Worm (Caenorhabditis elegans) whole organism, L4/young adult: ENCODE results near the gene dhcr-24.

Experiments used
- W03F9.2 ChIP-seq: fragments of 150-350 bp; optimal IDR thresholded peaks from 2 replicates; lab custom pipeline; 2014; ENCODE audit warnings: missing biosample characterization, missing genetic modification characterization
- dao-5 ChIP-seq: sonication (generic microtip); optimal IDR thresholded peaks from 2 replicates; lab custom pipeline; 2016; ENCODE audit warnings: missing genotype, missing genetic modification characterization, moderate library complexity, missing compliant biosample characterization
- him-1 ChIP-seq: sonication (generic microtip); optimal IDR thresholded peaks from 2 replicates; lab custom pipeline; 2016; ENCODE audit warnings: missing genotype, missing genetic modification reagents, missing genetic modification characterization, missing compliant biosample characterization

Gene dhcr-24

DNA sequence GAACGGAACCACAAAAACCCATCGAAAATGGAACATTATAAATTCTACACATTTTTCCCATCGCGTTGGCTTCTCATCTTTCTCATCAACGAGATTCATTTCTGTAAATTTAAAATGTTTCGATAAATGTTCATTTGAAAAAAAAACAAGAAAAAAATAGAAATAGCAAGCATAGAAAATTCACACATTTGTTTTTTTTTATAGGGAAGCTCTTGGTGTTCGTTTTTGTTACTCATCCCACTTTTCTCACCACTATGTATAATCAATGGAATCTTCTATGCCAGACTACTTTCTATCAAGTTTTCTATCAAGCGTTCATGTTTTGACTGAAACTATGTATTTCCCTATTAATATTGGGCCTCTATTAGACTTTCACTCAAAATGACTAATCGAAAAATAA is at the start of gene dhcr-24:
dhcr-24 (minus strand) TSS at position 101 of the 400 bp plus-strand sequence.
- TF ChIP-seq him-1 (tag; lab: Kevin White, UChicago) (no peak), W03F9.2 (tag; lab: Kevin White, UChicago) (no peak), dao-5 (tag; lab: Kevin White, UChicago) (no peak)

DNA sequence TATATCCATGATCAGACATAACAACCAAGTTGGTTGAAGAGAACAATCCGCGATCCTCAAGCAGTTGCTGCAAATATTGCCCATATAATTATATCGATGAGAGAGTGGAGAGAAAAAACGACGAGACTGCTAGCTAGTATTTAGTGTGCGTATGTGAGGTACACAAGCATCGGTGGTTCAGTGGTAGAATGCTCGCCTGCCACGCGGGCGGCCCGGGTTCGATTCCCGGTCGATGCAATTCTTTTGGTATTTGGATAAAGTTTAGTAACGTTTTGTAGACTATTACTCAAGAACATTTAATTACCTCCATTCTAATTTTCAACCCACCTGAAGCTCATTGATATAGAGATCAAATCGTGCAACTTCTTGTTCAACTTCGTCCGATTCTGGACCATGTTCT is 49.1 kb upstream of the dhcr-24 start:
- TF ChIP-seq him-1 (tag; lab: Kevin White, UChicago): peak; percentile 56
- peak; percentile 84 for TF ChIP-seq dao-5 (tag; lab: Kevin White, UChicago)
- peak; percentile 45 for TF ChIP-seq W03F9.2 (tag; lab: Kevin White, UChicago)

DNA sequence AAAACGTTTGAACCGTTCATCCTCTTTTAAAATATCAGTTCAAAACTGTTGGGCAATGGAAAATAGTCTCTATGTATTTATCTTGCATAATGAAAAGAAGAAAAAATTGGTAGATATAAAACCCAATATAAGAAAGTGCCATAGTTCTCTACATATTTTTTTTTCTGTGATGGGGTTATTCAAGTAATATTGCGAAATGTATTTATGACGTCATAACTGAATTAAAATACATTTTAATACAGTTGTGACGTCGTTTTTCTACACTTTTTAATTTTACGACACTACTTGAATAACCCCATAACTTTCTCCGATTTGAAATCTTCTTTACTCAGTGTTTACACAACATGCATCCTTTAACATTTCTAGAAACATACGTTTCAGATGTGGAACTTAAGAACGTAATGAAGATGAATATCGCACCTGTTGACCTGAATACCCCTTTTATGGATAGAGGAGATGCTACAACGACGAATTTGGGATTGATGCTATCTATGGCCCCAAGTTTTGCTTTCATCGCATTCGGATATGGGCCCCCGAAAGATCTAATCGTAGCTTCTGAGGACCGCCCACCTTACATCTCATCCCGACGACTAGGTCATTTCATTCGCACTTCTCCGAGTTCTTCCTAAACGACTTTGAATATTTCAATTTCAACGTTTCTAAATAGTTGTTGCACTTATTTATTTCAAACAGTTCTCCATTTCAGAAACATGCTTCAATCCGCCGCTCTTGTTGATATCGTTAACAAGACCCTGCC is 43.8 kb upstream of the dhcr-24 start, which contains the start of gene T03G6.1:
T03G6.1 (plus strand) TSS at position 707 of the 757 bp plus-strand sequence.
- TF ChIP-seq W03F9.2 (tag; lab: Kevin White, UChicago) (no peak), dao-5 (tag; lab: Kevin White, UChicago) (no peak), him-1 (tag; lab: Kevin White, UChicago) (no peak)

DNA sequence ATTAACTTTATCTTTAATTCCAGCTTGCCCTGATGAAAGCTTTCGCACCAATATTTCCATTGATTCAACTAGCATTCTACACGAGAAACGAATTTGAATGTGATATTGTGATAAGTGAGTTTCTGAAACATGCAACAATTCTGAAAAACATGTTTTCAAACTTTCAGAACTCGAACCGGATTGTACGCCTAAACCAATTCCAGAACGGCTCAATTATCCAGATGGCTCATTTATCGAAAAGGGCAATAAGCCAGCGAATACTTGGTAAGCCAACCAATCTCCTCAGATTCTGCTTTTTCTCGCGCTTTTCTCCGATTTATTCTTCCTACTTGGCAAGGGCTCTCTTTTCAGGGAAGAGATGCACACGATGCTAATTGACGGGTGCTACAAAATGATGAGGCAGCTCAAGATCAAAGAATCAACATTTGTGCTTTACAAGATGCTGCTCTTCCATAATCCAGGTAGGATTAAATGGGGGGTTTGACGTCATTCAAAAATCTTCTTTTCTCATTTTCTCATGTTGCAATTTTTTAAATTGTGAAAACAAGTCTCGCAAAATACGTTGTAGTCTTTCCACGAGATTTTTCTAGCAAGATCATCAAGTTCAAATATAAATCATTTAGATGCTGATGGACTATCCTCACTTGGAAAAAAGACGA is 40.5 kb upstream of the dhcr-24 start:
- TF ChIP-seq W03F9.2 (tag; lab: Kevin White, UChicago) (no peak), him-1 (tag; lab: Kevin White, UChicago) (peak; percentile 62), dao-5 (tag; lab: Kevin White, UChicago) (no peak)

DNA sequence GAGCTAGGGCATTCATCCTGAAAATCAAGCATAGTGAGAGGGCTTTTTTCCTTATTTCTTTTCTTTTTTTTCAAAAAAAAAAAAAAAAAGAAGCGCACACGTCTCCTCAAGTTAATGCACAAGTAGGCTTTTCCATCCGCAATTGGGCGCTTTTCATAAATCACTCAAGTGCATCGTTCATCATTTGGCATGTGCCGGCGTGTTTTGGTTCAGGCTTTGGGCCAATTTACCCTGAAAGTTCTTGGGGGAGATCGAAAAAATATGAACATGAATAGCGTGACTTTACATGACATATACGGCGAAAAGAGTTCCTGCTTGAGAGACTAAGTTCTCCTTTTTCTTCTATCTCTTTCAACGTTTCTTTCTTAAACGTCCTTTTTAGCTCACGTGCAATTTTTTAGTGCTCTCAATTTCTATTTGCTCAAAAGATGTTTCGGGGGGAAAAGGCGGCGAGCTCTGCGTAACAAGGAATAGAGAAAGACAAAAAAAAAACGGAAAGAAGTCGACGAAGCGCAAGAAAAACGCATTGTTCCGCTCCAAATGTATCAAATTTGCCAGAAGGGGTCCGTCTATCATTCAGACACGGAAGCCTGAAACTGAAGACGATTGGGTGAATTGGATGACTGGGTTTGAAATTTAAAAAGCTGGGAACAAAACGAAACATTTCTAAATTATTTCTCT is 37.2 kb upstream of the dhcr-24 start:
- no peak for TF ChIP-seq dao-5 (tag; lab: Kevin White, UChicago)
- TF ChIP-seq W03F9.2 (tag; lab: Kevin White, UChicago): no peak

DNA sequence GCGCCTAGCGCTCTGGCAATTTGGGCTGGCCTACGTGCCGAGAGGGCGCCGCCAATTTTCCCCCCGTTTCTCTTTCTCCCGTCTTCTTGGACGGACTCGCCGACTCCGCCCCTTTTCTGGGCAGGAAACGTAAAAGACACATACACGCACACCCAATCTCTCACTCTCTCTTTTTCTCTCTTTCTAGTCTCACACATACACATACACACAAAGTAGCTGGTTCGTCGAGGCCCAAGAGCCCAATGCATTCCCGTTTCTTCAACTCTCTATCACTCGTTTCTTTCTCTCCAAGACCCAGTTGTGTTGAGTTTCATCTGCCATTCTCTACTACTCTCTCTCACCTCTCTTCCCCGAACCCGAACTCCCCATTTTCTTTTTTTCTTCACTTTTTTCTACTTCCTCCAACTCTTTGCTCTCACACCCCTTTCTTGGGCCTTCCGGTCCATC is 34.9 kb upstream of the dhcr-24 start:
- TF ChIP-seq him-1 (tag; lab: Kevin White, UChicago) (peak; percentile 79), W03F9.2 (tag; lab: Kevin White, UChicago) (no peak)

DNA sequence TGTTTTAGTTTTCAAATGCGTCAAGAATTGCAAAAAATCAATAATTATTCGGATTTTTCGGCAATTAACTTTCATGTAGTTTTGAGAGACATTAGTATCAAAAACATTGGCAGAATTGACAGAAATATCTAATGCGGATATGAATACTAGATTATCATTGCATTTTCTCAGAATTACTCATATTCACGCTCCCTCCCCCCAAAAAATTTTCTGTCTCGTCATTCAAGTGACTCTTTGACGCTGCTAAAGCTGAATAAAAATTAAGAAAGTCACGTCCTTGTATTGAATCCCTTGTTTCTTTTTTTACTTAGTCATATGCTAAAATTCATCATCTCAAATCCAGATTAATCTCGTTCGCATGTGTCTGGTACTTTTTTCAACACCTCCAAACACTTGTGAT is 32.7 kb upstream of the dhcr-24 start:
- no peak for TF ChIP-seq him-1 (tag; lab: Kevin White, UChicago)
- TF ChIP-seq W03F9.2 (tag; lab: Kevin White, UChicago): no peak
- no peak for TF ChIP-seq dao-5 (tag; lab: Kevin White, UChicago)

DNA sequence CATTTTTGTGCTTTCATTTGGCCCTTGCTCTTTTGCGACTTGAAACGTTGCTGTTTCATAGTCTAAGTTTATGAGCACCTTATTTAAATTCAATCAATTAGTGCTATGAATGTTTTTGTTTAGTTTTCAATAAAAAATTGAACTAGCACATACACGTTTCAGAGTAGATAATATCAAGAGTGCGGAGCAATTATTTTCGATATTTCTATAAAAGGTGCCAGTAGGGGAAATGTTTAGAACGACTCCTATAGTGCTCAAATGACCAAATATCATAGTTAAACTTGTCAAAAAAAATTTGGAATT is 31.8 kb upstream of the dhcr-24 start:
- TF ChIP-seq dao-5 (tag; lab: Kevin White, UChicago) (no peak), W03F9.2 (tag; lab: Kevin White, UChicago) (no peak), him-1 (tag; lab: Kevin White, UChicago) (no peak)

DNA sequence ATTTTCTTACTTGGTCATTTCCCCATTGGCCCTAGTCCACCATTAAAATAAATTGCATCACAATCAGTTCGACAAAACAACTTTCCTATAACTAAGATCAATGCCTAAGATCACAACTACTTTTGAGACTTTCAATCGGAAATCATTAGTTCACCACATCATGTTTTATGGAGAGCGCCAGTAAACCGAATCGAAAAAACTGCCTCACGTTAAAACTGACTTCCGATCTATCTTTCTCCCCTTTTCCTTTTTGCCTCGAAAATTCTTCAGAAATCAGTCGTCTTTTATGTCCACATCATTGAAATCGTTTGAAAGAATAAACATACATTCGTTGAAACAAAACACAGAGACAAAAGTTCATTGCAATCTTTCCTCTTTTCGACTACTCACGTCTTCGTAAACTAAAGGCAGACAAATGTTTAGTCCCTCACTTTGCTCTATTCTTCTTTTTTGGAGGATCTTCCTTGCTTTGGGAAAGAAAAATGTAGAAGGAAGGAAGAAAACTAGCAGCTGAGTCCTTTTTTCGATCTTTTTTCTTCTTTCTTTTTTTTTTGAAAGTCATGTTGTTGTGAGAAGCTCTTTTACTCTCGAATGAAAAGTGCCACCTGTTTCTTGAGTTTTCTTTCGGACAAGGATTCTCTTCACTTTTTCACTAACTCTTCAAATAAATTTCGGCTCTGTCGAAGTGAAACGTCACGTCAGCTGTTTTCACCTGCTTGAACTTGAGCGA is 31.2 kb upstream of the dhcr-24 start:
- TF ChIP-seq him-1 (tag; lab: Kevin White, UChicago) (peak; percentile 36), W03F9.2 (tag; lab: Kevin White, UChicago) (no peak)

DNA sequence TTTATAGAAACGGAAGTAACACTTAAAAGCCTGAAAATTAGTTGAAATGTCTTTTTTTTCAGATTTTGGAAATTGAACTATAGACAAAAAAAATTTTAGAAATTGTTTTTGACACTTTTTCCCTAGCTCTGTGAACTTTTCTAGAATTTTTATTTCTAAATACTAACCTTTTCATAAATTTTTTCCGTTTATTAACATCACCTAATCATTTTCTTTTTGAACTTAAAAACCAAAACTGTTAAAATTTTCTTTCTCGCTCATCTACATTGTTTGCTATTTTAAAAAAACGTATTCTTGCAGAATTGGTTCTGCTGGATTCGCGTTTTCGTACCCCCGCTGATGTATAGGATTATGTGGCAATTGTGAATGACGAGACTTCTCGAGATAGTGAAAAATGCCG is 29.8 kb upstream of the dhcr-24 start, which contains the start of the genes nhr-40 and T03G6.7:
nhr-40 (plus strand) TSS at position 301 of the 400 bp plus-strand sequence.
T03G6.7 (plus strand) TSS at position 337 of the 400 bp plus-strand sequence.
- TF ChIP-seq him-1 (tag; lab: Kevin White, UChicago) (no peak), W03F9.2 (tag; lab: Kevin White, UChicago) (no peak), dao-5 (tag; lab: Kevin White, UChicago) (no peak)

DNA sequence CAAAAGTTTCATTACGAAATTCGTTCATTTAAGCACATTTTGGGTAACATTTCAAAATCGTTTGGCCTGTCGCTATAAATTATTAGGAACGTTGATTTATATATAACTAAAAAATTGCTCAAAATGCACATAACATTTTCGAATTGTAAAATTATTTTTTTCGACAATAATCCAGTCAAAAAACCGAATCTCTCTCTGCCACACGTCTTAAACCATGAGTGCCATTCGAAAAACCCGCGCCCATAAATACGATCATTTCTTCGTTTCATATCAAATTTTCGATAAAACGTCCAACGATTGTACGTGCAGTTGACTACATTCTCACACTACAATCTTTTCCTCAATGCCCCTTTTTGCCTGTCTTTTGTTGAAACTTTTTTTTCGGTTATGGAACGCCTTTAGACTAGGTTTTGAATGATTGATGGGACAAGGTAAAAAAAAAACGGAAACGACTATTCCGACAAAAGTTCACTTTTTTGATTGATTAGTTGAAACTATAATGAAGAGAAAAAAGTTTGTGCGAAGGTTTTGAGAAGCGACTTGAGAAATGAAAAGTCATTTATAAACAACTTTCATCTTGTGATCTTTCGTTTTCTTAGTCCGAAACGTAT is 28.8 kb upstream of the dhcr-24 start:
- no peak for TF ChIP-seq W03F9.2 (tag; lab: Kevin White, UChicago)
- no peak for TF ChIP-seq him-1 (tag; lab: Kevin White, UChicago)
- no peak for TF ChIP-seq dao-5 (tag; lab: Kevin White, UChicago)

DNA sequence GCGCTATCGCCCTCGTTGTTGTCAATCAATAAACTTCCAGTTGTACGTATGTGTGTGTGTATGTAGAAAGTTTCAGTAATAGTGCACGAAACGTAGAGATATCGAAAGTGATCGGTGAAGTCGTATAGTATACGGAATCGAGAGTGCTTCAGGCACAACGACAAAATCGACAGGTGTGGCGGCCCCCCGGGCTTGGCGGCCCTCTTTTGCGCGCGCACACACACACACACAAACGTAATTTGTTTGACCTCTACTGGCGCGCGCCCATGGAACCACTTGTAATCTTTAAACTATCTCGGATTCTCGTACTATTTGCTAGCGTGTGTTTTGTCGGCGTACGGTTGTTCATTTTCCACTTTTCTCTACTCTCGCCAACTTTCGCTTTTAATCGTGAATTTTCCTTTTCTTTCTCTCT is 27.6 kb upstream of the dhcr-24 start:
- no peak for TF ChIP-seq him-1 (tag; lab: Kevin White, UChicago)
- TF ChIP-seq W03F9.2 (tag; lab: Kevin White, UChicago): no peak
- no peak for TF ChIP-seq dao-5 (tag; lab: Kevin White, UChicago)
